Worm (Caenorhabditis elegans): ENCODE measurements around the gene F54C8.6.
A peak's percentile ranks its signal among the peaks of the same experiment; 100 is the strongest.

Gene F54C8.6

ce11 chrIII:9455980-9456658 lies 6.4 kb upstream of the F54C8.6 start, which contains the start of the genes rheb-1 and spk-1 (continued):
- TF ChIP-seq madf-6 (GFP tag; IDR thresholded peaks at IDR 0.05) (peak; percentile 83), nfya-2 (GFP tag; IDR thresholded peaks at IDR 0.05) (no peak), ekl-4 (GFP tag; IDR thresholded peaks at IDR 0.05) (peak; percentile 66; the same call in 1 of the 2 replicates), ztf-26 (tag; optimal IDR thresholded peaks at IDR 0.05) (peak; percentile 60), gei-17 (GFP tag; optimal IDR thresholded peaks at IDR 0.05) (peak; percentile 47), Y95B8A.8 (GFP tag; IDR thresholded peaks at IDR 0.05) (peak; percentile 66; the same call in 1 of the 2 replicates), lin-35 (GFP tag; optimal IDR thresholded peaks at IDR 0.05) (peak in 1 of 3 experiments; percentile 58), Y56A3A.18 (GFP tag; IDR thresholded peaks at IDR 0.05) (no peak), die-1 (tag; optimal IDR thresholded peaks at IDR 0.05) (no peak), hlh-12 (tag; optimal IDR thresholded peaks at IDR 0.05) (no peak), madf-10 (tag; optimal IDR thresholded peaks at IDR 0.05) (peak; percentile 84), akir-1 (GFP tag; optimal IDR thresholded peaks at IDR 0.05) (no peak), K12H6.12 (tag; optimal IDR thresholded peaks at IDR 0.05) (peak; percentile 76), F49E8.2 (tag; optimal IDR thresholded peaks at IDR 0.05; ENCODE audit: insufficient read depth) (peak; percentile 77), Y53G8AR.9 (GFP tag; conservative IDR thresholded peaks at IDR 0.05) (peak; percentile 59; the same call in 1 of the 2 replicates), cebp-2 (GFP tag; IDR thresholded peaks at IDR 0.05) (no peak), egl-44 (GFP tag; IDR thresholded peaks at IDR 0.05) (peak; percentile 65; the same call in 1 of the 2 replicates), sptf-2 (GFP tag; optimal IDR thresholded peaks at IDR 0.05) (no peak), let-607 (tag; optimal IDR thresholded peaks at IDR 0.05) (peak; percentile 81 to 84), F52B5.7 (tag; optimal IDR thresholded peaks at IDR 0.05) (peak; percentile 38), egl-18 (GFP tag; IDR thresholded peaks at IDR 0.05) (no peak), ztf-18 (tag; optimal IDR thresholded peaks at IDR 0.05) (peak; percentile 74), unc-62 (GFP tag; optimal IDR thresholded peaks at IDR 0.05) (peak; percentile 63), nhr-80 (tag; optimal IDR thresholded peaks at IDR 0.05) (peak; percentile 94), sdz-38 (tag; optimal IDR thresholded peaks at IDR 0.05) (no peak), F57C9.4 (tag; optimal IDR thresholded peaks at IDR 0.05) (no peak), rec-8 (tag; optimal IDR thresholded peaks at IDR 0.05) (no peak), mcd-1 (GFP tag; IDR thresholded peaks at IDR 0.05) (peak; percentile 89), nhr-179 (tag; optimal IDR thresholded peaks at IDR 0.05) (no peak), tlf-1 (GFP tag; optimal IDR thresholded peaks at IDR 0.05) (peak; percentile 91), B0336.3 (GFP tag; IDR thresholded peaks at IDR 0.05) (peak; percentile 87), ztf-28 (GFP tag; IDR thresholded peaks at IDR 0.05) (0 out of 2 replicates have a peak, but pooled peaks have one; percentile 45), hmg-20 (GFP tag; IDR thresholded peaks at IDR 0.05) (no peak), B0035.1 (tag; optimal IDR thresholded peaks at IDR 0.05) (no peak), zim-3 (tag; optimal IDR thresholded peaks at IDR 0.05) (no peak), somi-1 (GFP tag; optimal IDR thresholded peaks at IDR 0.05) (peak; percentile 76), lin-26 (GFP tag; IDR thresholded peaks at IDR 0.05) (peak; percentile 60; the same call in 1 of the 2 replicates), hmg-1.2 (GFP tag; IDR thresholded peaks at IDR 0.05) (peak; percentile 94), xnd-1 (tag; optimal IDR thresholded peaks at IDR 0.05) (peak; percentile 24), ceh-91 (GFP tag; IDR thresholded peaks at IDR 0.05) (peak; percentile 76), snpc-3.4 (tag; optimal IDR thresholded peaks at IDR 0.05) (peak; percentile 82), B0261.1 (tag; optimal IDR thresholded peaks at IDR 0.05) (peak; percentile 7), unc-130 (GFP tag; optimal IDR thresholded peaks at IDR 0.05) (peak; percentile 30), attf-3 (GFP tag; conservative IDR thresholded peaks at IDR 0.05) (0 out of 2 replicates have a peak, but pooled peaks have one; percentile 40), snpc-4 (GFP tag; optimal IDR thresholded peaks at IDR 0.05) (peak; percentile 27), snpc-4 (tag; optimal IDR thresholded peaks at IDR 0.05) (peak; percentile 66 to 75 (median 72)), lsy-27 (tag; optimal IDR thresholded peaks at IDR 0.05; ENCODE audit: borderline replicate concordance, insufficient read depth) (peak; percentile 1)
